Fruit fly (Drosophila melanogaster): ENCODE data around the gene CG18577.
A peak's percentile ranks its signal among the peaks of the same experiment; 100 is the strongest.

Gene CG18577

DNA sequence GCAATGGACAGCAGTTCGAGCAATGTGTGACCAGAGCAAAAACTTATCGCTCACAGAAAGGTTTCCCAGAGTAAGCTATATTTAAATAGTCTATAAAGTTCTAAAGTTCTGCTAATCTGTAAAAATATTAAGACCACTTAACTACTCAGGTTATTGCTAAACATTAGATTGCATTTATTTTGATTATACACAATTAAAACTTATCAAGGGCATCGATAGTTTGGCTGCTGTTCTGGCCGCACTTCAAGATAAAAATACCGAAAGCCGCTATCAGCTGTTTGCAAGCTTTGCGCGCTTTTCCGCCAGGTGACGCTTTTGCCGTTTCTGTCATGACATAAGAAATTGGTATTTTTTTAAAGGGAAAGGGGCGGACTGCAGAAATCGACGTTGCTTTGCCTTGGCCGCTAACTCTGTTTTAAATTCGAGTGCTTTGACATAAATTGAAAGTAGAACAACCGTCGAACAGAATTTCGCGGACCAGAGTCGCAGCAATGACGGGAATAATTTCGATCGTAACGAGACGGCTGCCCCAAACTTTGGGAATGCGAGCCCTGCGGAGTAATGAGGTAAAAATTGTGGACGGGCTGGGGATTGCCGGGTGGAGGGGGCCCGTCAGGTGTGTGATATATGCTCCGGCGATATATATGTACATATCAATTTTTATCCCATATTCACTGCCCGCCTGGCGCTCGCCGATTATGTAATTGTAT lies 48.2 kb downstream of the CG18577 start, which contains the start of the genes CG17734 and CG5214:
Gene CG17734, minus strand, starts transcription at position 49 of the 710 bp plus-strand sequence.
Gene CG5214, plus strand, starts transcription at position 352 of the 710 bp plus-strand sequence.
- TF ChIP-seq Rel (GFP tag; optimal IDR thresholded peaks at IDR 0.05) (no peak), Rel (tag; optimal IDR thresholded peaks at IDR 0.05) (no peak), woc (GFP tag; optimal IDR thresholded peaks at IDR 0.05) (no peak), dsf (GFP tag; optimal IDR thresholded peaks at IDR 0.05; ENCODE audit: borderline replicate concordance) (peak; percentile 24), Sp1 (GFP tag; optimal IDR thresholded peaks at IDR 0.05) (peak; percentile 32), N (GFP tag; optimal IDR thresholded peaks at IDR 0.05) (no peak), Myc (optimal IDR thresholded peaks at IDR 0.05) (peak; percentile 73), h (GFP tag; optimal IDR thresholded peaks at IDR 0.05) (peak; percentile 46), fru (GFP tag; optimal IDR thresholded peaks at IDR 0.05) (peak; percentile 49), sv (GFP tag; optimal IDR thresholded peaks at IDR 0.05) (peak; percentile 26), Hr83 (GFP tag; optimal IDR thresholded peaks at IDR 0.05; ENCODE audit: poor library complexity, severe bottlenecking) (peak; percentile 65), jim (GFP tag; optimal IDR thresholded peaks at IDR 0.05) (no peak), Vsx2 (GFP tag; optimal IDR thresholded peaks at IDR 0.05; ENCODE audit: partially characterized antibody) (no peak), Jra (GFP tag; optimal IDR thresholded peaks at IDR 0.05) (peak; percentile 40), rgr (GFP tag; optimal IDR thresholded peaks at IDR 0.05) (peak; percentile 37), CG32264 (GFP tag; optimal IDR thresholded peaks at IDR 0.05) (peak; percentile 28)

dm6 chr3R:11245803-11246202 lies 49.9 kb downstream of the CG18577 start:
- TF ChIP-seq Abd-B (GFP tag; optimal IDR thresholded peaks at IDR 0.05), result no peak
- TF ChIP-seq Hr83 (GFP tag; optimal IDR thresholded peaks at IDR 0.05; ENCODE audit: poor library complexity, severe bottlenecking), result no peak
- no peak for TF ChIP-seq OdsH (GFP tag; optimal IDR thresholded peaks at IDR 0.05)
- TF ChIP-seq lola (GFP tag; optimal IDR thresholded peaks at IDR 0.05), result no peak
- TF ChIP-seq tai (GFP tag; optimal IDR thresholded peaks at IDR 0.05), result no peak
- no peak for TF ChIP-seq dl (GFP tag; optimal IDR thresholded peaks at IDR 0.05; ENCODE audit: insufficient read depth in 1 of 2, partially characterized antibody in 2 of 2)
- no peak for TF ChIP-seq N (GFP tag; optimal IDR thresholded peaks at IDR 0.05)
- no peak for TF ChIP-seq GATAd (GFP tag; optimal IDR thresholded peaks at IDR 0.05)
- TF ChIP-seq Dif (GFP tag; optimal IDR thresholded peaks at IDR 0.05; ENCODE audit: partially characterized antibody), result no peak
- TF ChIP-seq Mio (GFP tag; optimal IDR thresholded peaks at IDR 0.05), result no peak
- TF ChIP-seq dmrt93B (GFP tag; optimal IDR thresholded peaks at IDR 0.05), result no peak
- TF ChIP-seq br (GFP tag; optimal IDR thresholded peaks at IDR 0.05), result no peak
- TF ChIP-seq sage (GFP tag; optimal IDR thresholded peaks at IDR 0.05), result no peak
- TF ChIP-seq HLH106 (tag; optimal IDR thresholded peaks at IDR 0.05), result no peak

DNA sequence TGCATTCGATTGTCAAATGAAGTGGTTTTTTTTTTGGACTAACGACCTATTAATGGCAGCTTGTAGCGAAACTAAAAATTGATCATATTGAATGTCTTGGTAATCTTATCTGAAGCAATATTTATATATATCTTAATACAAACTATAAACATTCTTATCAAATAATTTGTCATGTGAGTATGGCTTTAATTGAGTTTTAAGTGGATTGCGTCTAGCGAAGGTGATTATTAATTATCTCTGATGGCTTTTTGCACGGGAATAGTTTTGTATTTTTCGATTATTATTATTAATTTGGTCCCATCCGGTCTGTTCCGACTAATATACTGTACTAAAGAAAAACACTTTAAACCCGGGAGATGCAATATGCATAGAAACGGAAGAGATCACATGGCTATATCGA lies 51.0 kb downstream of the CG18577 start:
- TF ChIP-seq Sp1 (GFP tag; optimal IDR thresholded peaks at IDR 0.05), result no peak
- TF ChIP-seq Hr78 (GFP tag; optimal IDR thresholded peaks at IDR 0.05), result no peak
- TF ChIP-seq tai (GFP tag; optimal IDR thresholded peaks at IDR 0.05), result no peak
- no peak for TF ChIP-seq jim (GFP tag; optimal IDR thresholded peaks at IDR 0.05)
- TF ChIP-seq CrebA (GFP tag; optimal IDR thresholded peaks at IDR 0.05; ENCODE audit: borderline replicate concordance), result no peak

Measured in whole organism, wandering third instar larva.